Worm (Caenorhabditis elegans): ENCODE measurements around the gene C06E4.6.
A peak's percentile ranks its signal among the peaks of the same experiment; 100 is the strongest.

The C06E4.6 gene

ce11 chrIV:7216210-7216609 is 41.9 kb downstream of the C06E4.6 start:
- TF ChIP-seq egl-13 (tag; optimal IDR thresholded peaks at IDR 0.05) = no peak
- no peak for TF ChIP-seq alr-1 (tag; optimal IDR thresholded peaks at IDR 0.05; ENCODE audit: borderline replicate concordance)
- TF ChIP-seq elt-3 (tag; optimal IDR thresholded peaks at IDR 0.05) = no peak
- no peak for TF ChIP-seq ceh-63 (GFP tag; optimal IDR thresholded peaks at IDR 0.05)
- TF ChIP-seq ces-1 (GFP tag; optimal IDR thresholded peaks at IDR 0.05) = no peak
- TF ChIP-seq F16B12.6 (tag; optimal IDR thresholded peaks at IDR 0.05) = no peak
- no peak for TF ChIP-seq Y116A8C.19 (tag; optimal IDR thresholded peaks at IDR 0.05; ENCODE audit: borderline replicate concordance)
- no peak for TF ChIP-seq mdl-1 (tag; optimal IDR thresholded peaks at IDR 0.05)

DNA sequence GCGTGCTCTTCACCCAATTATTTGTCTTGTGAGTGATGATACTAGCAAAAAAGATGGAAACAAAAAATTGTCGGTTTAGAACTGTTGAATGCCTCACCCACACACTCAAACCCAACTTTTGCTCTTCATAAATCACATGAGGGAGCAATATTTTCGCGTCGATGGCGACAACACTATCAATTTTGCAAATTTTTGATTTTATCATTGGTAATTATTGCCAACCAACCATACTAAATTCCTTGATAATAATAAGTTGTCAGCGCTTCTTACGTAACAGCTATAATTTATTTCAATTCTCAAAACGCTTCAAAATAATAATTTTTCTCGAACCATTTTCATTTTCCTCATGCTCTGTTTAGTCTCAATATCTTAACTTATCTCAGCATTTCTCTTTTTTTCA is 45.3 kb downstream of the C06E4.6 start:
- no peak for TF ChIP-seq vab-15 (tag; optimal IDR thresholded peaks at IDR 0.05)
- no peak for TF ChIP-seq unc-130 (tag; optimal IDR thresholded peaks at IDR 0.05)
- no peak for TF ChIP-seq ceh-63 (GFP tag; optimal IDR thresholded peaks at IDR 0.05)
- peak in 1 of 2 experiments; percentile 14 for TF ChIP-seq lin-35 (GFP tag; optimal IDR thresholded peaks at IDR 0.05)
- no peak for TF ChIP-seq zip-4 (GFP tag; optimal IDR thresholded peaks at IDR 0.05)

- TF ChIP-seq blmp-1 (tag; optimal IDR thresholded peaks at IDR 0.05) (no peak), unc-62 (GFP tag; optimal IDR thresholded peaks at IDR 0.05) (no peak), grh-1 (GFP tag; IDR thresholded peaks at IDR 0.05) (no peak), skn-1 (tag; optimal IDR thresholded peaks at IDR 0.05) (no peak), lin-35 (GFP tag; optimal IDR thresholded peaks at IDR 0.05) (no peak), C34B4.2 (tag; optimal IDR thresholded peaks at IDR 0.05) (no peak), egl-27 (tag; optimal IDR thresholded peaks at IDR 0.05) (no peak), unc-98 (GFP tag; IDR thresholded peaks at IDR 0.05) (no peak), irx-1 (tag; optimal IDR thresholded peaks at IDR 0.05) (no peak), nhr-47 (tag; optimal IDR thresholded peaks at IDR 0.05) (no peak), ceh-88 (GFP tag; IDR thresholded peaks at IDR 0.05) (no peak), nhr-71 (tag; optimal IDR thresholded peaks at IDR 0.05) (no peak), xbp-1 (tag; optimal IDR thresholded peaks at IDR 0.05) (no peak), hpl-2 (GFP tag; optimal IDR thresholded peaks at IDR 0.05) (no peak)
Measured at ce11 chrIV:7211313-7211712, 46.8 kb downstream of the C06E4.6 start.

- TF ChIP-seq blmp-1 (tag; optimal IDR thresholded peaks at IDR 0.05) (peak; percentile 90), efl-1 (optimal IDR thresholded peaks at IDR 0.05) (no peak), efl-1 (GFP tag; optimal IDR thresholded peaks at IDR 0.05 in 1 of 2) (peak in 1 of 2 experiments; percentile 43), nhr-28 (tag; optimal IDR thresholded peaks at IDR 0.05) (no peak)
Measured at ce11 chrIV:7208961-7209360, 49.1 kb downstream of the C06E4.6 start.
